Worm (Caenorhabditis elegans): ENCODE measurements around the gene F26F4.9.

DNA sequence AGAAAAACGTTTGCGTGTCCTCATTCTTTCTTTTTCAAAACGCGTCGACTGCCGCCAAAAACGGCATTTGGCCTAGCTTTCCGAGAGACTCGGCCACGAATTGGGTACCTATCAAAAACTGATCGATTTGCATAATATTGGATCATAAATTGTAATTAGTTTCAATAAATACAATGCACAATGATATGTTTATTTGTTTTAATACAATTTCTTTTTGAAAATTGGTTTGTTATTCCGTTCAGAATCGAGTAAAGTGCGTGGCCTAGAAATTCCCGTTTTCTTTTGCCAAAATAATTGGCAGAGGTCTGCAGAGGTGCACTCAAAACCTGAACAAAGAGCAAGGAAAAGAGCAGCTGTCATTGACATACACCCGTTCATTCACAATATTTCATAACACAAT is 6.9 kb downstream of the F26F4.9 start, which contains the start of gene F26F4.8:
- TF ChIP-seq lsy-2 (tag; optimal IDR thresholded peaks at IDR 0.05) (no peak), unc-62 (GFP tag; optimal IDR thresholded peaks at IDR 0.05) (no peak), blmp-1 (tag; optimal IDR thresholded peaks at IDR 0.05) (no peak), pha-4 (tag; optimal IDR thresholded peaks at IDR 0.05) (no peak), nhr-28 (tag; optimal IDR thresholded peaks at IDR 0.05) (no peak), nhr-76 (tag; optimal IDR thresholded peaks at IDR 0.05) (no peak), lin-13 (tag; optimal IDR thresholded peaks at IDR 0.05) (no peak), ham-2 (GFP tag; optimal IDR thresholded peaks at IDR 0.05) (no peak), ztf-11 (tag; optimal IDR thresholded peaks at IDR 0.05) (no peak), snpc-4 (tag; optimal IDR thresholded peaks at IDR 0.05) (no peak), nhr-2 (tag; optimal IDR thresholded peaks at IDR 0.05) (no peak), cnd-1 (tag; optimal IDR thresholded peaks at IDR 0.05) (no peak), sptf-1 (tag; optimal IDR thresholded peaks at IDR 0.05) (peak; percentile 26)

Measured in whole organism, mixed stage, embryonic.